Fruit fly (Drosophila melanogaster): ENCODE data around the gene kumpel.

kumpel gene

DNA sequence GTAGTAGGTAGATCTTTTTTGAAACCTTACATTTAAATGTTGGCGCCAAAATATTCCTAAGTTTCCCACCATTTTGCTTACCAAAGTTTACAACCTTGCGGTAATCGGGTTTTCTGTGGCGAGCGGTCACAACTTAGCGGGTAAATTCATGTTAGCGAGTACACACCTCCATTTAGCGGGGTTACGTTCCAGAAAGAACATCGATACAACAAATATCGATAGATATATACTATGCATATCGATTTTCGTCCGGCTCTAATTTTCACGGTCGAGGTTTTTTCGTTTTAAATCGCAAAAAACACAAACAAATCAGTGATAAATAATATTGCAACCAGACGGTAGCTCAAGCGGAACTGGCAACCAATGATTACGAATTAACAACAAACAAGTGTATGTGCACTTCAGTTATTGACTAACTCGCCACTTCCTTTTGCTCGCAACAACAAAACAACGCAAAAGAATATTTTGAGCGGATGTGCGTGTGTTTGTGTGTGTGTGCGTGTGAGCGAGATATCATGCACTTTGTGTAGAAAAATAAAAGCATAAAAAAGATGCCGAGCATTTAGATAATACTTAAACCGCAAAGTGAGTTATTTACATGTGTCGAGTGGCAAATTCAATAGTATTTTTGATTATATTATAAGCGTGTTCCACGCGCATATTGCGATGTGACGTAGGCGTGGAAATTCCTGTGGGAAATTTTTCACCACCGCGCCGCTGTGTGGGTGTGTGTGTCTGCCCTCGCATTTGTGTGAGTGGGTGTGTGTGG lies 18.3 kb upstream of the kumpel start, which contains the start of gene Lnk (continued):
- TF ChIP-seq bab2 (GFP tag; optimal IDR thresholded peaks at IDR 0.05) (no peak), nmo (GFP tag; optimal IDR thresholded peaks at IDR 0.05) (peak; percentile 51), repo (GFP tag; optimal IDR thresholded peaks at IDR 0.05) (no peak), Scr (GFP tag; IDR thresholded peaks at IDR 0.05; ENCODE audit: partially characterized antibody) (peak; percentile 89), CG17186 (GFP tag; optimal IDR thresholded peaks at IDR 0.05) (peak; percentile 53), CG9609 (GFP tag; optimal IDR thresholded peaks at IDR 0.05) (peak; percentile 21), sc (optimal IDR thresholded peaks at IDR 0.05) (no peak), sc (GFP tag; optimal IDR thresholded peaks at IDR 0.05) (no peak), CG34224 (GFP tag; IDR thresholded peaks at IDR 0.05; ENCODE audit: partially characterized antibody) (peak; percentile 82), CG12659 (GFP tag; optimal IDR thresholded peaks at IDR 0.05) (peak; percentile 73), CG17912 (GFP tag; optimal IDR thresholded peaks at IDR 0.05) (peak; percentile 18), shn (GFP tag; optimal IDR thresholded peaks at IDR 0.05) (peak; percentile 18), CG8359 (GFP tag; optimal IDR thresholded peaks at IDR 0.05; ENCODE audit: borderline replicate concordance) (no peak), E2f2 (GFP tag; IDR thresholded peaks at IDR 0.05) (peak; percentile 98), sisA (GFP tag; IDR thresholded peaks at IDR 0.05) (no peak), CG5180 (GFP tag; optimal IDR thresholded peaks at IDR 0.05) (no peak), gsb (GFP tag; IDR thresholded peaks at IDR 0.05) (no peak), ab (GFP tag; optimal IDR thresholded peaks at IDR 0.05) (no peak), oc (tag; optimal IDR thresholded peaks at IDR 0.05) (no peak), grau (tag; optimal IDR thresholded peaks at IDR 0.05) (no peak), CG9876 (GFP tag; optimal IDR thresholded peaks at IDR 0.05) (no peak), pfk (GFP tag; optimal IDR thresholded peaks at IDR 0.05) (no peak), Nf-YA (GFP tag; IDR thresholded peaks at IDR 0.05) (no peak), wor (GFP tag; IDR thresholded peaks at IDR 0.05) (no peak), twi (tag; optimal IDR thresholded peaks at IDR 0.05) (no peak), sna (GFP tag; IDR thresholded peaks at IDR 0.05; ENCODE audit: partially characterized antibody) (peak; percentile 70), Bgb (GFP tag; IDR thresholded peaks at IDR 0.05; ENCODE audit: partially characterized antibody) (peak; percentile 96), CG10267 (tag; optimal IDR thresholded peaks at IDR 0.05) (peak; percentile 49), Fer1 (GFP tag; optimal IDR thresholded peaks at IDR 0.05) (peak; percentile 42), Nf-YC (tag; optimal IDR thresholded peaks at IDR 0.05) (peak; percentile 23), Lim3 (GFP tag; IDR thresholded peaks at IDR 0.05) (no peak), mirr (GFP tag; optimal IDR thresholded peaks at IDR 0.05) (peak; percentile 23), Sry-β (GFP tag; optimal IDR thresholded peaks at IDR 0.05) (no peak), da (GFP tag; optimal IDR thresholded peaks at IDR 0.05) (no peak), Side (GFP tag; optimal IDR thresholded peaks at IDR 0.05) (no peak), CG9932 (GFP tag; IDR thresholded peaks at IDR 0.05) (peak; percentile 69), hth (optimal IDR thresholded peaks at IDR 0.05) (no peak), nom (GFP tag; optimal IDR thresholded peaks at IDR 0.05) (peak; percentile 76), Abd-B (GFP tag; optimal IDR thresholded peaks at IDR 0.05) (no peak), Hr51 (GFP tag; optimal IDR thresholded peaks at IDR 0.05) (no peak), Dfd (GFP tag; optimal IDR thresholded peaks at IDR 0.05) (no peak), CG2875 (GFP tag; optimal IDR thresholded peaks at IDR 0.05) (no peak), jing (GFP tag; optimal IDR thresholded peaks at IDR 0.05) (no peak), run (tag; optimal IDR thresholded peaks at IDR 0.05) (no peak), CG10321 (GFP tag; IDR thresholded peaks at IDR 0.05) (no peak), grn (GFP tag; optimal IDR thresholded peaks at IDR 0.05) (no peak), danr (GFP tag; IDR thresholded peaks at IDR 0.05) (no peak), CG17829 (tag; optimal IDR thresholded peaks at IDR 0.05) (peak; percentile 46), CG2889 (GFP tag; IDR thresholded peaks at IDR 0.05) (no peak), Poxn (GFP tag; IDR thresholded peaks at IDR 0.05) (no peak)

Measured in whole organism, embryonic.